Fruit fly (Drosophila melanogaster) whole organism, prepupa: ENCODE data around the gene ND-42.

Source experiments
- CG10631 ChIP-seq: fragments of 200-800 bp; sonication (Bioruptor generic); optimal IDR thresholded peaks from 2 replicates; lab custom pipeline; 2016; ENCODE audit warnings: missing biosample characterization, missing genetic modification characterization
- CG10669 ChIP-seq: fragments of 200-800 bp; sonication (Bioruptor generic); optimal IDR thresholded peaks from 3 replicates; lab custom pipeline; 2018; ENCODE audit warnings: missing biosample characterization, mild to moderate bottlenecking, missing genetic modification characterization, moderate library complexity
- CG11294 ChIP-seq: fragments of 200-800 bp; sonication (Bioruptor generic); IDR thresholded peaks from 2 replicates; pipeline ENCODE4 v1.3.6; 2022; ENCODE audit warnings: missing biosample characterization, missing genetic modification characterization
- CG11902 ChIP-seq: fragments of 200-800 bp; sonication (Bioruptor generic); optimal IDR thresholded peaks from 3 replicates; lab custom pipeline; 2016; ENCODE audit warnings: missing biosample characterization, missing genetic modification characterization
- CG3032 ChIP-seq: fragments of 200-800 bp; optimal IDR thresholded peaks from 2 replicates; lab custom pipeline; 2019; ENCODE audit warnings: missing biosample characterization, mild to moderate bottlenecking, missing genetic modification characterization, moderate library complexity
- CG6163 ChIP-seq: fragments of 200-800 bp; sonication (Bioruptor generic); IDR thresholded peaks from 3 replicates; pipeline ENCODE4 v1.3.6; 2022; ENCODE audit warnings: missing biosample characterization, missing genetic modification characterization
- CG6276 ChIP-seq: fragments of 200-800 bp; sonication (Bioruptor generic); optimal IDR thresholded peaks from 2 replicates; lab custom pipeline; 2017; ENCODE audit warnings: missing biosample characterization, mild to moderate bottlenecking, missing genetic modification characterization
- CG6792 ChIP-seq: fragments of 200-800 bp; sonication (Bioruptor generic); optimal IDR thresholded peaks from 3 replicates; lab custom pipeline; 2016; ENCODE audit warnings: missing biosample characterization, missing genetic modification characterization
- CG6854 ChIP-seq: fragments of 200-800 bp; sonication (Bioruptor generic); optimal IDR thresholded peaks from 2 replicates; lab custom pipeline; 2017; ENCODE audit warnings: missing biosample characterization, mild to moderate bottlenecking, missing genetic modification characterization
- CG7368 ChIP-seq: fragments of 200-800 bp; sonication (Bioruptor generic); optimal IDR thresholded peaks from 3 replicates; lab custom pipeline; 2016; ENCODE audit warnings: missing biosample characterization, missing genetic modification characterization
- CG8119 ChIP-seq: fragments of 200-800 bp; sonication (Bioruptor generic); IDR thresholded peaks from 3 replicates; pipeline ENCODE4 v1.3.6; 2022; ENCODE audit warnings: missing biosample characterization, missing genetic modification characterization
- CG8319 ChIP-seq: fragments of 200-800 bp; sonication (Bioruptor generic); optimal IDR thresholded peaks from 3 replicates; lab custom pipeline; 2016; ENCODE audit warnings: missing biosample characterization, missing genetic modification characterization
- CG8632 ChIP-seq: fragments of 200-800 bp; sonication (Bioruptor generic); optimal IDR thresholded peaks from 3 replicates; lab custom pipeline; 2016; ENCODE audit warnings: missing biosample characterization, missing genetic modification characterization
- CG9139 ChIP-seq: fragments of 200-800 bp; sonication (Bioruptor generic); optimal IDR thresholded peaks from 3 replicates; lab custom pipeline; 2017; ENCODE audit warnings: missing biosample characterization, mild to moderate bottlenecking, missing genetic modification characterization
- Eip75B ChIP-seq: fragments of 200-800 bp; sonication (Bioruptor generic); optimal IDR thresholded peaks from 3 replicates; lab custom pipeline; 2016; ENCODE audit warnings: missing biosample characterization, missing genetic modification characterization
- Eip78C ChIP-seq: fragments of 200-800 bp; sonication (Bioruptor generic); peaks from one replicate; lab custom pipeline; 2016; ENCODE audit warnings: missing biosample characterization, missing genetic modification characterization
- Ets21C ChIP-seq: fragments of 200-800 bp; sonication (Bioruptor generic); optimal IDR thresholded peaks from 3 replicates; lab custom pipeline; 2016; ENCODE audit warnings: missing biosample characterization, missing genetic modification characterization
- Hr4 ChIP-seq: fragments of 200-800 bp; sonication (Bioruptor generic); optimal IDR thresholded peaks from 3 replicates; lab custom pipeline; 2016; ENCODE audit warnings: missing biosample characterization, missing genetic modification characterization
- Lpt ChIP-seq: fragments of 200-800 bp; sonication (Bioruptor generic); optimal IDR thresholded peaks from 3 replicates; lab custom pipeline; 2016; ENCODE audit warnings: missing biosample characterization, missing genetic modification characterization
- Sox102F ChIP-seq: fragments of 200-800 bp; sonication (Bioruptor generic); optimal IDR thresholded peaks from 2 replicates; lab custom pipeline; 2016; ENCODE audit warnings: missing biosample characterization, mild to moderate bottlenecking, missing genetic modification characterization
- Sox14 ChIP-seq: fragments of 200-800 bp; sonication (Bioruptor generic); optimal IDR thresholded peaks from 3 replicates; lab custom pipeline; 2016; ENCODE audit warnings: missing biosample characterization, missing genetic modification characterization
- esn ChIP-seq: fragments of 200-800 bp; sonication (Bioruptor generic); optimal IDR thresholded peaks from 2 replicates; lab custom pipeline; 2016; ENCODE audit warnings: missing biosample characterization, mild to moderate bottlenecking, missing genetic modification characterization, moderate library complexity
- fd85E ChIP-seq: fragments of 200-800 bp; sonication (Bioruptor generic); optimal IDR thresholded peaks from 3 replicates; lab custom pipeline; 2016; ENCODE audit warnings: missing biosample characterization, missing genetic modification characterization
- fkh ChIP-seq: fragments of 200-800 bp; sonication (Bioruptor generic); optimal IDR thresholded peaks from 3 replicates; lab custom pipeline; 2017; ENCODE audit warnings: missing biosample characterization, mild to moderate bottlenecking, missing genetic modification characterization, moderate library complexity
- lz ChIP-seq: fragments of 200-800 bp; sonication (Bioruptor generic); optimal IDR thresholded peaks from 3 replicates; lab custom pipeline; 2016; ENCODE audit warnings: missing biosample characterization, missing genetic modification characterization
- ss ChIP-seq, 2 experiments: fragments of 200-800 bp; sonication (Bioruptor generic); optimal IDR thresholded peaks; 2 replicates in 1 of 2; 3 replicates in 1 of 2; lab custom pipeline; 2017 to 2018; ENCODE audit warnings: mild to moderate bottlenecking in 2 of 2, missing biosample characterization in 2 of 2, missing genetic modification characterization in 2 of 2, moderate library complexity in 1 of 2
- svp ChIP-seq: fragments of 200-800 bp; sonication (Bioruptor generic); peaks from one replicate; lab custom pipeline; 2016; ENCODE audit warnings: missing biosample characterization, missing genetic modification characterization

The ND-42 gene

DNA sequence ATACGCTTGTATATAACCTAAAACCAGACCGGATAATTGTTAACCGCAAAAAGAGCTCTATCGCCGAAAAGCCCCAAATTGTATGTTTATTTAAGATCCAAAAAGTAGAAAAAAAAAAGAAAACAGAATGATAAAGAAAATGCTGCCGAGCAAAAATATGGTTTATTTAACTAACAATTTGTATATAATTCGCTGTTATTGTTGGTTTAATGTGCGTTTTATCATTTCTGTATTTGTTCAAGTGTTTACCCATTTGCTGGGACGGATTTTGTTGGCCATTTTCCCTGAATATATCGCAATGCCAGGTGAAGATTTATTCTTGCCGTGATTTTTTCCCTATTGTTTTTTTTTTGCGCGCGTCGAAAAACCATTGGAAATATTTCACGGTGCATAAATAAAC lies 29.6 kb downstream of the ND-42 start:
- no peak for TF ChIP-seq CG10669 (GFP tag; lab: Kevin White, UChicago)
- TF ChIP-seq Sox102F (GFP tag; lab: Kevin White, UChicago) = peak; percentile 3
- no peak for TF ChIP-seq ss (GFP tag; optimal IDR thresholded peaks at IDR 0.05; lab: Kevin White, UChicago)
- TF ChIP-seq fkh = peak; percentile 70

dm6 chr3R:22066440-22066839 lies 38.9 kb downstream of the ND-42 start:
- peak; percentile 13 for TF ChIP-seq CG8632
- no peak for TF ChIP-seq Lpt (GFP tag; lab: Kevin White, UChicago)
- TF ChIP-seq CG9139 (GFP tag; lab: Kevin White, UChicago) = peak; percentile 35
- no peak for TF ChIP-seq CG6854 (GFP tag; lab: Kevin White, UChicago)
- TF ChIP-seq CG3032 = no peak
- TF ChIP-seq CG6163 = 0 out of 3 replicates have a peak, but pooled peaks have one; percentile 22
- TF ChIP-seq svp (GFP tag; lab: Kevin White, UChicago) = peak; percentile 92
- TF ChIP-seq fkh = peak; percentile 59
- TF ChIP-seq ss (GFP tag; optimal IDR thresholded peaks at IDR 0.05; lab: Kevin White, UChicago) = peak in 1 of 2 experiments; percentile 38
- TF ChIP-seq Eip78C = peak; percentile 47
- no peak for TF ChIP-seq fd85E (GFP tag; lab: Kevin White, UChicago)

DNA sequence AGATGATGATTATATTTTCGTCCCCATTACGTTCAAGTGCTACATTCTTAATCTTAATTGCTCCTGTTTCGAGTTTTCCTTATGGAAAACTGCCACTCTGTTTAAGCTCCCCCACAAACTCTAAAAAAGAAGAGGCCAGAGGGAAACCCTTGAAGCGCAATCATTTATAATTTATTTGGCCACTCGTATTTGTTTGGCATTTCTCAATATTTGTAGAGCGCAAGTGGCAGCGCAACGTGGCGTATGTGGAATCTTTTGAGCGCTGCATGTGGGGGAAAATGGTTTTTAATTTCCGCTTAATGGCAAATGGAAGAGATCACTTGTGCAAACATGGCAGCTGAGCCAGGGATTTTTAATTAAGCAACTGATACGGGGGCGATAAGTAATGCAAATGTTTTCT lies 39.7 kb downstream of the ND-42 start:
- TF ChIP-seq Sox14 (GFP tag; lab: Kevin White, UChicago) (no peak), fkh (peak; percentile 16), esn (GFP tag; lab: Kevin White, UChicago) (peak; percentile 1), CG11294 (no peak), svp (GFP tag; lab: Kevin White, UChicago) (peak; percentile 51), CG8119 (GFP tag; lab: Robert Waterston, UW) (no peak)
- TF ChIP-seq, all 60 proteins: peak for 3

- TF ChIP-seq Hr4 (GFP tag; lab: Kevin White, UChicago) (no peak), Ets21C (GFP tag; lab: Kevin White, UChicago) (no peak), CG6276 (GFP tag; lab: Kevin White, UChicago) (no peak), CG6854 (GFP tag; lab: Kevin White, UChicago) (no peak), CG6792 (GFP tag; lab: Kevin White, UChicago) (no peak), lz (GFP tag; lab: Kevin White, UChicago) (no peak), CG7368 (GFP tag; lab: Kevin White, UChicago) (no peak), Eip75B (GFP tag; lab: Kevin White, UChicago) (no peak), CG8632 (no peak)
Measured at dm6 chr3R:22071628-22072027, 44.1 kb downstream of the ND-42 start.

- TF ChIP-seq CG7368 (GFP tag; lab: Kevin White, UChicago) = no peak
- no peak for TF ChIP-seq CG8319
- peak; percentile 36 for TF ChIP-seq Eip78C
- no peak for TF ChIP-seq CG10631 (GFP tag; lab: Kevin White, UChicago)
- no peak for TF ChIP-seq CG11294
- TF ChIP-seq CG11902 (GFP tag; lab: Kevin White, UChicago) = no peak
Measured at dm6 chr3R:22072553-22072952, 45.0 kb downstream of the ND-42 start.
